Fruit fly (Drosophila melanogaster) whole organism, embryonic: ENCODE data around the gene CG8379.

Experiments used
- Ada2b ChIP-seq: fragments of 200-800 bp; sonication (Bioruptor generic); IDR thresholded peaks from 2 replicates; pipeline ENCODE4 v1.3.6; 2022; ENCODE audit warnings: missing biosample characterization, missing genetic modification characterization
- Antp ChIP-seq: fragments of 200-800 bp; sonication (Bioruptor generic); optimal IDR thresholded peaks from 3 replicates; lab custom pipeline; 2016; ENCODE audit warnings: missing biosample characterization, missing genetic modification characterization
- CG10462 ChIP-seq: fragments of 200-800 bp; sonication (Bioruptor generic); optimal IDR thresholded peaks from 2 replicates; lab custom pipeline; 2016; ENCODE audit warnings: missing biosample characterization, missing genetic modification characterization
- CG11093 ChIP-seq: fragments of 200-800 bp; sonication (Bioruptor generic); IDR thresholded peaks from 3 replicates; pipeline ENCODE4 v1.3.6; 2022; ENCODE audit warnings: missing biosample characterization, missing genetic modification characterization
- CG11504 ChIP-seq: fragments of 200-800 bp; sonication (Bioruptor generic); optimal IDR thresholded peaks from 3 replicates; lab custom pipeline; 2019; ENCODE audit warnings: missing biosample characterization, mild to moderate bottlenecking, missing genetic modification characterization, moderate library complexity
- CG15073 ChIP-seq: fragments of 200-800 bp; sonication (Bioruptor generic); optimal IDR thresholded peaks from 2 replicates; lab custom pipeline; 2016; ENCODE audit warnings: missing biosample characterization, missing genetic modification characterization
- CG17912 ChIP-seq: fragments of 200-800 bp; sonication (Bioruptor generic); optimal IDR thresholded peaks from 2 replicates; lab custom pipeline; 2018; ENCODE audit warnings: missing biosample characterization, mild to moderate bottlenecking, missing genetic modification characterization
- CG18011 ChIP-seq: fragments of 200-800 bp; sonication (Bioruptor generic); optimal IDR thresholded peaks from 2 replicates; lab custom pipeline; 2017; ENCODE audit warnings: missing biosample characterization, missing genetic modification characterization, mild to moderate bottlenecking, moderate library complexity, missing genotype
- CG34376 ChIP-seq: fragments of 200-800 bp; sonication (Bioruptor generic); optimal IDR thresholded peaks from 2 replicates; lab custom pipeline; 2018; ENCODE audit warnings: missing biosample characterization, mild to moderate bottlenecking, missing genetic modification characterization
- CG4617 ChIP-seq: fragments of 200-800 bp; sonication (Bioruptor generic); optimal IDR thresholded peaks from 3 replicates; lab custom pipeline; 2016; ENCODE audit warnings: missing biosample characterization, missing genetic modification characterization, borderline replicate concordance
- CG5245 ChIP-seq: fragments of 200-800 bp; sonication (Bioruptor generic); optimal IDR thresholded peaks from 3 replicates; lab custom pipeline; 2016; ENCODE audit warnings: missing biosample characterization, missing genetic modification characterization
- CG6654 ChIP-seq: fragments of 200-800 bp; sonication (Bioruptor generic); optimal IDR thresholded peaks from 2 replicates; lab custom pipeline; 2017; ENCODE audit warnings: missing biosample characterization, mild to moderate bottlenecking, missing genetic modification characterization
- CG8478 ChIP-seq: fragments of >200 bp; optimal IDR thresholded peaks from 2 replicates; lab custom pipeline; 2018
- CG9817 ChIP-seq: fragments of 200-800 bp; sonication (Bioruptor generic); optimal IDR thresholded peaks from 2 replicates; lab custom pipeline; 2018; ENCODE audit warnings: missing biosample characterization, mild to moderate bottlenecking, missing genetic modification characterization, moderate library complexity
- CHES-1-like ChIP-seq: fragments of 200-800 bp; sonication (Bioruptor generic); optimal IDR thresholded peaks from 2 replicates; lab custom pipeline; 2016; ENCODE audit warnings: missing biosample characterization, missing genetic modification characterization
- Chrac-16 ChIP-seq: fragments of 200-800 bp; sonication (Bioruptor generic); optimal IDR thresholded peaks from 3 replicates; lab custom pipeline; 2016; ENCODE audit warnings: missing biosample characterization, missing genetic modification characterization
- D ChIP-seq, 2 experiments: fragments of 200-800 bp in 1 of 2; fragments of >200 bp in 1 of 2; sonication (Bioruptor generic) in 1 of 2; optimal IDR thresholded peaks; 2 replicates in 1 of 2; 3 replicates in 1 of 2; lab custom pipeline; 2017; ENCODE audit warnings: mild to moderate bottlenecking in 1 of 2, missing biosample characterization in 1 of 2, missing genetic modification characterization in 1 of 2, missing genetic modification reagents in 1 of 2
- Dad ChIP-seq: fragments of 200-800 bp; sonication (Bioruptor generic); optimal IDR thresholded peaks from 3 replicates; lab custom pipeline; 2016; ENCODE audit warnings: missing biosample characterization, missing genetic modification characterization
- Deaf1 ChIP-seq: fragments of 200-800 bp; optimal IDR thresholded peaks from 3 replicates; lab custom pipeline; 2019; ENCODE audit warnings: missing biosample characterization, mild to moderate bottlenecking, missing genetic modification characterization, moderate library complexity
- ERR ChIP-seq: fragments of 200-800 bp; sonication (Bioruptor generic); optimal IDR thresholded peaks from 2 replicates; lab custom pipeline; 2016; ENCODE audit warnings: missing biosample characterization, missing genetic modification characterization
- Ets65A ChIP-seq: fragments of 200-800 bp; sonication (Bioruptor generic); peaks from one replicate; lab custom pipeline; 2016; ENCODE audit warnings: missing biosample characterization, missing genetic modification characterization
- Fer2 ChIP-seq: fragments of 200-800 bp; sonication (Bioruptor generic); optimal IDR thresholded peaks from 2 replicates; lab custom pipeline; 2018; ENCODE audit warnings: missing biosample characterization, mild to moderate bottlenecking, missing genetic modification characterization, moderate library complexity
- Hmx ChIP-seq: fragments of 200-800 bp; sonication (Bioruptor generic); optimal IDR thresholded peaks from 2 replicates; lab custom pipeline; 2016; ENCODE audit warnings: missing biosample characterization, missing genetic modification characterization
- Hr78 ChIP-seq, 2 experiments: fragments of 200-800 bp in 1 of 2; fragments of >200 bp in 1 of 2; sonication (Bioruptor generic) in 1 of 2; optimal IDR thresholded peaks; 2 replicates each; lab custom pipeline; 2017 to 2019; ENCODE audit warnings: missing biosample characterization in 2 of 2, missing genetic modification characterization in 2 of 2, mild to moderate bottlenecking in 1 of 2, moderate library complexity in 1 of 2
- Med ChIP-seq: fragments of 200-800 bp; sonication (Bioruptor generic); peaks from one replicate; lab custom pipeline; 2016; ENCODE audit warnings: missing biosample characterization, missing genetic modification characterization, mild to moderate bottlenecking, inconsistent platforms, moderate library complexity
- Oaz ChIP-seq: fragments of 200-800 bp; sonication (Bioruptor generic); IDR thresholded peaks from 2 replicates; pipeline ENCODE4 v1.3.6; 2022; ENCODE audit warnings: missing biosample characterization, missing genetic modification characterization
- Vsx1 ChIP-seq: fragments of 200-800 bp; sonication (Bioruptor generic); optimal IDR thresholded peaks from 2 replicates; lab custom pipeline; 2017; ENCODE audit warnings: missing biosample characterization, mild to moderate bottlenecking, missing genetic modification characterization, missing genetic modification reagents
- abd-A ChIP-seq: fragments of 200-800 bp; sonication (Bioruptor generic); optimal IDR thresholded peaks from 3 replicates; lab custom pipeline; 2019; ENCODE audit warnings: missing biosample characterization, mild to moderate bottlenecking, missing genetic modification characterization, moderate library complexity
- bbx ChIP-seq: fragments of 200-800 bp; sonication (Bioruptor generic); IDR thresholded peaks from 2 replicates; pipeline ENCODE4 v1.3.6; 2022; ENCODE audit warnings: missing biosample characterization, missing genetic modification characterization; ENCODE audit not compliant: partially characterized antibody
- cato ChIP-seq: fragments of 200-800 bp; sonication (Bioruptor generic); optimal IDR thresholded peaks from 2 replicates; lab custom pipeline; 2016; ENCODE audit warnings: missing biosample characterization, missing genetic modification characterization, borderline replicate concordance
- cg ChIP-seq: fragments of 200-800 bp; sonication (Bioruptor generic); optimal IDR thresholded peaks from 3 replicates; lab custom pipeline; 2019; ENCODE audit warnings: missing biosample characterization, mild to moderate bottlenecking, missing genetic modification characterization, moderate library complexity
- ci ChIP-seq: fragments of 200-800 bp; sonication (Bioruptor generic); IDR thresholded peaks from 3 replicates; pipeline ENCODE4 v1.3.6; 2022; ENCODE audit warnings: missing biosample characterization, missing genetic modification characterization
- danr ChIP-seq: fragments of 200-800 bp; sonication (Bioruptor generic); IDR thresholded peaks from 2 replicates; pipeline ENCODE4 v1.3.6; 2022; ENCODE audit warnings: missing biosample characterization, missing genetic modification characterization
- disco-r ChIP-seq: fragments of 200-800 bp; sonication (Bioruptor generic); optimal IDR thresholded peaks from 2 replicates; lab custom pipeline; 2016; ENCODE audit warnings: missing biosample characterization, missing genetic modification characterization
- grau ChIP-seq: fragments of 200-800 bp; optimal IDR thresholded peaks from 3 replicates; lab custom pipeline; 2019; ENCODE audit warnings: missing biosample characterization, mild to moderate bottlenecking, missing genetic modification characterization, moderate library complexity
- kni ChIP-seq: fragments of 200-800 bp; sonication (Bioruptor generic); optimal IDR thresholded peaks from 3 replicates; lab custom pipeline; 2017; ENCODE audit warnings: mild to moderate bottlenecking, missing biosample characterization, missing genetic modification reagents, missing genetic modification characterization
- lbe ChIP-seq: fragments of 200-800 bp; sonication (Bioruptor generic); optimal IDR thresholded peaks from 2 replicates; lab custom pipeline; 2016; ENCODE audit warnings: missing biosample characterization, mild to moderate bottlenecking, missing genetic modification characterization
- lmd ChIP-seq: fragments of 200-800 bp; sonication (Bioruptor generic); IDR thresholded peaks from 2 replicates; pipeline ENCODE4 v1.3.6; 2022; ENCODE audit warnings: missing biosample characterization, missing genetic modification characterization
- lov ChIP-seq, 2 experiments: fragments of 200-800 bp in 1 of 2; fragments of >200 bp in 1 of 2; sonication (Bioruptor generic) in 1 of 2; IDR thresholded peaks in 1 of 2; optimal IDR thresholded peaks in 1 of 2; 2 replicates in 1 of 2; 3 replicates in 1 of 2; pipeline versions ENCODE4 v1.3.6 to Lab custom; 2017 to 2022; ENCODE audit warnings: missing biosample characterization in 1 of 2, missing genetic modification characterization in 1 of 2
- oc ChIP-seq: fragments of 200-800 bp; sonication (Bioruptor generic); optimal IDR thresholded peaks from 2 replicates; lab custom pipeline; 2018; ENCODE audit warnings: missing biosample characterization, mild to moderate bottlenecking, missing genetic modification characterization, moderate library complexity
- otp ChIP-seq: fragments of 200-800 bp; sonication (Bioruptor generic); IDR thresholded peaks from 3 replicates; pipeline ENCODE4, ENCODE4 v1.3.6; 2022; ENCODE audit warnings: missing biosample characterization, missing genetic modification characterization
- pnt ChIP-seq: fragments of 200-800 bp; sonication (Bioruptor generic); optimal IDR thresholded peaks from 3 replicates; lab custom pipeline; 2016; ENCODE audit warnings: missing biosample characterization, missing genetic modification characterization
- sens ChIP-seq: fragments of 200-800 bp; sonication (Bioruptor generic); peaks from one replicate; lab custom pipeline; 2016; ENCODE audit warnings: missing biosample characterization, missing genetic modification characterization
- sob ChIP-seq: fragments of 200-800 bp; sonication (Bioruptor generic); IDR thresholded peaks from 2 replicates; pipeline ENCODE4 v1.3.6; 2022; ENCODE audit warnings: missing biosample characterization, missing genetic modification characterization
- stwl ChIP-seq: fragments of 200-800 bp; sonication (Bioruptor generic); optimal IDR thresholded peaks from 3 replicates; lab custom pipeline; 2018; ENCODE audit warnings: missing biosample characterization, mild to moderate bottlenecking, missing genetic modification characterization, moderate library complexity
- tin ChIP-seq: fragments of 200-800 bp; sonication (Bioruptor generic); optimal IDR thresholded peaks from 3 replicates; lab custom pipeline; 2016; ENCODE audit warnings: missing biosample characterization, missing genetic modification characterization
- wdn ChIP-seq: fragments of 200-800 bp; sonication (Bioruptor generic); IDR thresholded peaks from 2 replicates; pipeline ENCODE4 v1.3.6; 2022; ENCODE audit warnings: missing biosample characterization, missing genetic modification characterization
- wek ChIP-seq: fragments of 200-800 bp; sonication (Bioruptor generic); optimal IDR thresholded peaks from 3 replicates; lab custom pipeline; 2018; ENCODE audit warnings: missing biosample characterization, mild to moderate bottlenecking, missing genetic modification characterization, moderate library complexity

Gene CG8379

DNA sequence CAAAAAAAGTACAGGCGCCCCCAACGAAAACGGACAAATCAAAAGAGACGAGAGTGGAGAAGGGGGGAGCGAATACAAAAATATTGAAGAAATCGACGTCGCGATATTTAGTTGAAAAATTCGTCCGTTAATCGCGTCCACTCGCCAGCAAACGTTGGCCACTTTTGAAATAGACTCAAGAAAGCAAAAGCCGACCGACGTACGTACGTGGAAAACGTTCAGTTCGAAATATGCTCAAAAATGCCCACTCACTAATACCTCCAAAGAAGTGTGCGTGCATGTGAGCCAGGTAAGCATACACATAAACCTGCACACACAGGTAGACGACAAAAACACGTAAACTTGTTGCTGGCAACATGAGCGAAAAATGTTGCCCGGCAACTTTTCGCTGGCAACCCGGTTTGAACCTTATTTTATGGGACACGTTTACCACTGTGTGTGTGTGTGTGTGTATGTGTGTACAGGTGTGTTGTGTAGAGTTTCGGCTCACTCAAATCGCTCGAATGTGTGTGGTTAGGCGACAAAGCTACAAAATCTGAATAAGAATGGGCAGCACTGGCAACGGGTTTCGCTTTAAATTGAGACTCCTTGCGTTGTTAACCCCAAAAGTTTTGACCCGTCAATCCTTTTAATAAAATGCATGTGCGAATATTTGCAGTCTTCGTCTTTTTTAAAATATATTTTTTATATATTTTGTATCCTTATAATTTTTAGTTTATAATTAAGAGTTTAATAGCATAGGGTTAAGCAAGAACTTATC, 33.5 kb downstream of the CG8379 start (continued):
- TF ChIP-seq D (optimal IDR thresholded peaks at IDR 0.05; lab: Kevin White, UChicago) = no peak
- no peak for TF ChIP-seq D (GFP tag; optimal IDR thresholded peaks at IDR 0.05; lab: Kevin White, UChicago)
- TF ChIP-seq bbx (GFP tag; lab: Robert Waterston, UW) = 0 out of 2 replicates have a peak, but pooled peaks have one; percentile 20
- TF ChIP-seq CG8478 (lab: Kevin White, UChicago) = no peak
- TF ChIP-seq lmd (GFP tag; lab: Robert Waterston, UW) = no peak
- TF ChIP-seq grau = peak; percentile 72
- TF ChIP-seq Dad (GFP tag; lab: Kevin White, UChicago) = no peak
- 0 out of 3 replicates have a peak, but pooled peaks have one; percentile 57 for TF ChIP-seq ci
- TF ChIP-seq CG18011 (GFP tag; lab: Kevin White, UChicago) = no peak
- TF ChIP-seq ERR = no peak
- TF ChIP-seq Antp (GFP tag; lab: Kevin White, UChicago) = no peak
- TF ChIP-seq stwl (tag; lab: Kevin White, UChicago) = peak; percentile 38
- no peak for TF ChIP-seq pnt
- peak; percentile 44 for TF ChIP-seq Deaf1 (tag; lab: Kevin White, UChicago)
- TF ChIP-seq danr = no peak
- peak; percentile 90 for TF ChIP-seq kni (GFP tag; lab: Kevin White, UChicago)
- no peak for TF ChIP-seq CG9817 (tag; lab: Kevin White, UChicago)
- TF ChIP-seq oc (tag; lab: Kevin White, UChicago) = peak; percentile 11
- TF ChIP-seq abd-A (tag; lab: Kevin White, UChicago) = peak; percentile 78
- 0 out of 3 replicates have a peak, but pooled peaks have one; percentile 5 for TF ChIP-seq otp (GFP tag; lab: Robert Waterston, UW)
- no peak for TF ChIP-seq Fer2 (tag; lab: Kevin White, UChicago)
- TF ChIP-seq wek (GFP tag; lab: Kevin White, UChicago) = peak; percentile 32
- TF ChIP-seq CG4617 = no peak
- TF ChIP-seq lbe (GFP tag; lab: Kevin White, UChicago) = peak; percentile 83
- TF ChIP-seq CG11504 = peak; percentile 100
- TF ChIP-seq Oaz (GFP tag; lab: Robert Waterston, UW) = no peak
- no peak for TF ChIP-seq CG17912
- no peak for TF ChIP-seq Vsx1 (GFP tag; lab: Kevin White, UChicago)
- TF ChIP-seq Chrac-16 = no peak
- no peak for TF ChIP-seq cato (GFP tag; lab: Kevin White, UChicago)
- TF ChIP-seq Ets65A (GFP tag; lab: Kevin White, UChicago) = no peak
- no peak for TF ChIP-seq CG15073 (GFP tag; lab: Kevin White, UChicago)
- no peak for TF ChIP-seq tin (GFP tag; lab: Kevin White, UChicago)
- peak; percentile 1 for TF ChIP-seq CG34376
- no peak for TF ChIP-seq Ada2b (GFP tag; lab: Robert Waterston, UW)
- TF ChIP-seq CHES-1-like (GFP tag; lab: Kevin White, UChicago) = no peak
- no peak for TF ChIP-seq Hmx (GFP tag; lab: Kevin White, UChicago)
- TF ChIP-seq lov (optimal IDR thresholded peaks at IDR 0.05; lab: Kevin White, UChicago) = no peak
- no peak for TF ChIP-seq lov (GFP tag; IDR thresholded peaks at IDR 0.05; lab: Robert Waterston, UW)
- no peak for TF ChIP-seq disco-r (GFP tag; lab: Kevin White, UChicago)
- peak; percentile 97 for TF ChIP-seq cg (GFP tag; lab: Kevin White, UChicago)
- TF ChIP-seq Med = no peak
- TF ChIP-seq CG10462 (GFP tag; lab: Kevin White, UChicago) = no peak
- TF ChIP-seq sens (GFP tag; lab: Kevin White, UChicago) = peak; percentile 85
- peak in 1 of 2 experiments; percentile 44 for TF ChIP-seq Hr78 (GFP tag; optimal IDR thresholded peaks at IDR 0.05; lab: Kevin White, UChicago)
- TF ChIP-seq wdn (GFP tag; lab: Robert Waterston, UW) = no peak
- no peak for TF ChIP-seq CG6654 (GFP tag; lab: Kevin White, UChicago)
- TF ChIP-seq sob = peak; percentile 38; the same call in 1 of the 2 replicates
- TF ChIP-seq CG11093 = no peak
- TF ChIP-seq CG5245 (GFP tag; lab: Kevin White, UChicago) = no peak
